Worm (Caenorhabditis elegans): ENCODE measurements around the gene C44H4.8.

DNA sequence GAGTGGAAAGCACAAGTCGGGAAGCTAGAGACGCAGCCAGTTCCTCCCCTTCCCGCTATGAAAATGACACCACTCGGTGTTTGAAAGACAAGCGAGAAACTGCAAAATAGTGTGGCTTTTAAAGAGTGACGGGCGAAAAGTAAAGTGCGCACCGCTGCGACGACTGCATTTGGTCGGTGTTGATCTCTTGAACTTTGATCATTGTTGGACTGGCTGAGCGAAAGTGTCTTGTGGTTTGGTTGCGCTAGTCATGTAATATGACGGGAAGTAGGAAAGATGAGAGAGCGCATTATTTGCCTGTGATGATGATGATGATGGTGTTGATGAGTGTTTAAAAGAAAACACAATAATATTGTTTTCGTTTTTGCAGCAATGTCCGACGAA is 34.6 kb upstream of the C44H4.8 start:
- no peak for TF ChIP-seq flt-1 (GFP tag; IDR thresholded peaks at IDR 0.05)
- no peak for TF ChIP-seq ama-1 (optimal IDR thresholded peaks at IDR 0.05)
- no peak for TF ChIP-seq pes-1 (GFP tag; IDR thresholded peaks at IDR 0.05)
- no peak for TF ChIP-seq ets-7 (tag; optimal IDR thresholded peaks at IDR 0.05)

Data from whole organism, early embryonic.